Fruit fly (Drosophila melanogaster) whole organism, embryonic: ENCODE measurements around the gene CG31344.

Source experiments
- Abd-B ChIP-seq: fragments of 200-800 bp; sonication (Bioruptor generic); optimal IDR thresholded peaks from 2 replicates; lab custom pipeline; 2018; ENCODE audit warnings: missing biosample characterization, mild to moderate bottlenecking, missing genetic modification characterization, moderate library complexity
- Adf1 ChIP-seq: fragments of 200-800 bp; sonication (Bioruptor generic); IDR thresholded peaks from 2 replicates; pipeline ENCODE4 v1.3.6; 2022; ENCODE audit warnings: missing biosample characterization, missing genetic modification characterization
- BtbVII ChIP-seq: fragments of 200-800 bp; sonication (Bioruptor generic); optimal IDR thresholded peaks from 3 replicates; lab custom pipeline; 2017; ENCODE audit warnings: missing biosample characterization, mild to moderate bottlenecking, missing genetic modification characterization
- CG10321 ChIP-seq: fragments of 200-800 bp; sonication (Bioruptor generic); IDR thresholded peaks from 2 replicates; pipeline ENCODE4 v1.3.6; 2022; ENCODE audit warnings: missing biosample characterization, missing genetic modification characterization
- CG11247 ChIP-seq: fragments of 200-800 bp; sonication (Bioruptor generic); IDR thresholded peaks from 2 replicates; pipeline ENCODE4 v1.3.6; 2022; ENCODE audit warnings: missing biosample characterization, missing genetic modification characterization
- CG11560 ChIP-seq: fragments of 200-800 bp; sonication (Bioruptor generic); IDR thresholded peaks from 3 replicates; pipeline ENCODE4 v1.3.6; 2022; ENCODE audit warnings: missing biosample characterization, missing genetic modification characterization
- CG12155 ChIP-seq: fragments of 200-800 bp; sonication (Bioruptor generic); optimal IDR thresholded peaks from 3 replicates; lab custom pipeline; 2016; ENCODE audit warnings: missing biosample characterization, missing genetic modification characterization
- CG13287 ChIP-seq: fragments of 200-800 bp; sonication (Bioruptor generic); IDR thresholded peaks from 2 replicates; pipeline ENCODE4 v1.3.6; 2022; ENCODE audit warnings: missing biosample characterization, missing genetic modification characterization; ENCODE audit not compliant: partially characterized antibody
- CG14860 ChIP-seq: fragments of 200-800 bp; sonication (Bioruptor generic); IDR thresholded peaks from 3 replicates; pipeline ENCODE4 v1.3.6; 2022; ENCODE audit warnings: missing biosample characterization, missing genetic modification characterization; ENCODE audit not compliant: partially characterized antibody
- CG15479 ChIP-seq: fragments of 200-800 bp; sonication (Bioruptor generic); optimal IDR thresholded peaks from 3 replicates; lab custom pipeline; 2019; ENCODE audit warnings: missing biosample characterization, mild to moderate bottlenecking, missing genetic modification characterization, moderate library complexity
- CG16779 ChIP-seq: fragments of 200-800 bp; sonication (Bioruptor generic); IDR thresholded peaks from 2 replicates; pipeline ENCODE4 v1.3.6; 2022; ENCODE audit warnings: missing biosample characterization, missing genetic modification characterization
- CG16863 ChIP-seq: fragments of 200-800 bp; sonication (Bioruptor generic); optimal IDR thresholded peaks from 3 replicates; lab custom pipeline; 2016; ENCODE audit warnings: missing biosample characterization, missing genetic modification characterization
- CG17328 ChIP-seq: fragments of 200-800 bp; sonication (Bioruptor generic); IDR thresholded peaks from 2 replicates; pipeline ENCODE4 v1.3.6; 2022; ENCODE audit warnings: missing biosample characterization, missing genetic modification characterization
- CG18599 ChIP-seq: fragments of 200-800 bp; sonication (Bioruptor generic); optimal IDR thresholded peaks from 3 replicates; lab custom pipeline; 2017; ENCODE audit warnings: missing biosample characterization, missing genetic modification characterization, mild to moderate bottlenecking, moderate library complexity, missing genetic modification reagents
- CG2116 ChIP-seq: fragments of 200-800 bp; sonication (Bioruptor generic); optimal IDR thresholded peaks from 3 replicates; lab custom pipeline; 2018; ENCODE audit warnings: missing biosample characterization, mild to moderate bottlenecking, missing genetic modification characterization
- CG2712 ChIP-seq: fragments of 200-800 bp; optimal IDR thresholded peaks from 3 replicates; lab custom pipeline; 2019; ENCODE audit warnings: missing biosample characterization, mild to moderate bottlenecking, missing genetic modification characterization, moderate library complexity
- CG30431 ChIP-seq: fragments of 200-800 bp; sonication (Bioruptor generic); optimal IDR thresholded peaks from 2 replicates; lab custom pipeline; 2017; ENCODE audit warnings: missing biosample characterization, missing genetic modification characterization
- CG32532 ChIP-seq: fragments of 200-800 bp; sonication (Bioruptor generic); IDR thresholded peaks from 2 replicates; pipeline ENCODE4 v1.3.6; 2022; ENCODE audit warnings: missing biosample characterization, missing genetic modification characterization
- CG6254 ChIP-seq: fragments of 200-800 bp; sonication (Bioruptor generic); optimal IDR thresholded peaks from 3 replicates; lab custom pipeline; 2017; ENCODE audit warnings: mild to moderate bottlenecking, missing biosample characterization, missing genetic modification reagents, missing genetic modification characterization
- CG6654 ChIP-seq: fragments of 200-800 bp; sonication (Bioruptor generic); optimal IDR thresholded peaks from 2 replicates; lab custom pipeline; 2017; ENCODE audit warnings: missing biosample characterization, mild to moderate bottlenecking, missing genetic modification characterization
- CG7745 ChIP-seq: fragments of 200-800 bp; sonication (Bioruptor generic); optimal IDR thresholded peaks from 2 replicates; lab custom pipeline; 2018; ENCODE audit warnings: missing biosample characterization, mild to moderate bottlenecking, missing genetic modification characterization, moderate library complexity
- CG9215 ChIP-seq: fragments of 200-800 bp; sonication (Bioruptor generic); IDR thresholded peaks from 2 replicates; pipeline ENCODE4 v1.3.6; 2022; ENCODE audit warnings: missing biosample characterization, missing genetic modification characterization
- Dfd ChIP-seq, 2 experiments: fragments of >200 bp; optimal IDR thresholded peaks; 2 replicates each; lab custom pipeline; 2017; ENCODE audit warnings: missing biosample characterization in 2 of 2, missing genetic modification characterization in 2 of 2
- Doc3 ChIP-seq: fragments of 200-800 bp; sonication (Bioruptor generic); IDR thresholded peaks from 3 replicates; pipeline ENCODE4 v1.3.6; 2022; ENCODE audit warnings: missing biosample characterization, missing genetic modification characterization; ENCODE audit not compliant: partially characterized antibody
- E2f2 ChIP-seq: fragments of 200-800 bp; sonication (Bioruptor generic); IDR thresholded peaks from 2 replicates; pipeline ENCODE4 v1.3.6; 2022; ENCODE audit warnings: missing biosample characterization, missing genetic modification characterization
- HLH54F ChIP-seq: fragments of 200-800 bp; sonication (Bioruptor generic); optimal IDR thresholded peaks from 3 replicates; lab custom pipeline; 2016; ENCODE audit warnings: missing biosample characterization, missing genetic modification characterization
- Hmx ChIP-seq: fragments of 200-800 bp; sonication (Bioruptor generic); optimal IDR thresholded peaks from 2 replicates; lab custom pipeline; 2016; ENCODE audit warnings: missing biosample characterization, missing genetic modification characterization
- Hr78 ChIP-seq, 2 experiments: fragments of 200-800 bp in 1 of 2; fragments of >200 bp in 1 of 2; sonication (Bioruptor generic) in 1 of 2; optimal IDR thresholded peaks; 2 replicates each; lab custom pipeline; 2017 to 2019; ENCODE audit warnings: missing biosample characterization in 2 of 2, missing genetic modification characterization in 2 of 2, mild to moderate bottlenecking in 1 of 2, moderate library complexity in 1 of 2
- MBD-R2 ChIP-seq: fragments of 200-800 bp; sonication (Bioruptor generic); IDR thresholded peaks from 2 replicates; pipeline ENCODE4 v1.3.6; 2022; ENCODE audit warnings: missing biosample characterization, missing genetic modification characterization
- NK7.1 ChIP-seq: fragments of 200-800 bp; sonication (Bioruptor generic); optimal IDR thresholded peaks from 3 replicates; lab custom pipeline; 2016; ENCODE audit warnings: missing biosample characterization, missing genetic modification characterization
- ab ChIP-seq: fragments of 200-800 bp; sonication (Bioruptor generic); optimal IDR thresholded peaks from 2 replicates; lab custom pipeline; 2016; ENCODE audit warnings: missing biosample characterization, missing genetic modification characterization
- ash1 ChIP-seq: fragments of 200-800 bp; sonication (Bioruptor generic); optimal IDR thresholded peaks from 2 replicates; lab custom pipeline; 2018; ENCODE audit warnings: missing biosample characterization, mild to moderate bottlenecking, missing genetic modification characterization
- cwo ChIP-seq: fragments of 200-800 bp; sonication (Bioruptor generic); optimal IDR thresholded peaks from 3 replicates; lab custom pipeline; 2017; ENCODE audit warnings: missing biosample characterization, missing genetic modification characterization, mild to moderate bottlenecking, moderate library complexity, missing genetic modification reagents
- dimm ChIP-seq: fragments of 200-800 bp; sonication (Bioruptor generic); IDR thresholded peaks from 2 replicates; pipeline ENCODE4 v1.3.6; 2022; ENCODE audit warnings: missing biosample characterization, missing genetic modification characterization
- dmrt99B ChIP-seq: fragments of 200-800 bp; sonication (Bioruptor generic); optimal IDR thresholded peaks from 2 replicates; lab custom pipeline; 2018; ENCODE audit warnings: missing biosample characterization, mild to moderate bottlenecking, missing genetic modification characterization, moderate library complexity
- eyg ChIP-seq: fragments of 200-800 bp; sonication (Bioruptor generic); optimal IDR thresholded peaks from 3 replicates; lab custom pipeline; 2016; ENCODE audit warnings: missing biosample characterization, missing genetic modification characterization
- jigr1 ChIP-seq: fragments of 200-800 bp; sonication (Bioruptor generic); IDR thresholded peaks from 3 replicates; pipeline ENCODE4 v1.3.6; 2022; ENCODE audit warnings: missing biosample characterization, missing genetic modification characterization
- jumu ChIP-seq: fragments of 200-800 bp; sonication (Bioruptor generic); optimal IDR thresholded peaks from 3 replicates; lab custom pipeline; 2016; ENCODE audit warnings: missing biosample characterization, missing genetic modification characterization
- ken ChIP-seq: fragments of 200-800 bp; sonication (Bioruptor generic); IDR thresholded peaks from 3 replicates; pipeline ENCODE4 v1.3.6; 2022; ENCODE audit warnings: missing biosample characterization, missing genetic modification characterization
- p53 ChIP-seq: fragments of 200-800 bp; sonication (Bioruptor generic); optimal IDR thresholded peaks from 2 replicates; lab custom pipeline; 2016; ENCODE audit warnings: missing biosample characterization, missing genetic modification characterization
- pnt ChIP-seq: fragments of 200-800 bp; sonication (Bioruptor generic); optimal IDR thresholded peaks from 3 replicates; lab custom pipeline; 2016; ENCODE audit warnings: missing biosample characterization, missing genetic modification characterization
- pros ChIP-seq: fragments of 200-800 bp; sonication (Bioruptor generic); optimal IDR thresholded peaks from 3 replicates; lab custom pipeline; 2019; ENCODE audit warnings: missing biosample characterization, mild to moderate bottlenecking, missing genetic modification characterization, moderate library complexity
- sens ChIP-seq: fragments of 200-800 bp; sonication (Bioruptor generic); peaks from one replicate; lab custom pipeline; 2016; ENCODE audit warnings: missing biosample characterization, missing genetic modification characterization
- so ChIP-seq: fragments of 200-800 bp; sonication (Bioruptor generic); IDR thresholded peaks from 3 replicates; pipeline ENCODE4 v1.3.6; 2022; ENCODE audit warnings: missing biosample characterization, missing genetic modification characterization
- sqz ChIP-seq: fragments of 200-800 bp; sonication (Bioruptor generic); optimal IDR thresholded peaks from 3 replicates; lab custom pipeline; 2018; ENCODE audit warnings: missing biosample characterization, mild to moderate bottlenecking, missing genetic modification characterization
- stc ChIP-seq: fragments of 200-800 bp; sonication (Bioruptor generic); IDR thresholded peaks from 2 replicates; pipeline ENCODE4 v1.3.6; 2022; ENCODE audit warnings: missing biosample characterization, missing genetic modification characterization
- tup ChIP-seq: fragments of 200-800 bp; sonication (Bioruptor generic); optimal IDR thresholded peaks from 2 replicates; lab custom pipeline; 2016; ENCODE audit warnings: missing biosample characterization, mild to moderate bottlenecking, missing genetic modification characterization, moderate library complexity
- vnd ChIP-seq: fragments of 200-800 bp; sonication (Bioruptor generic); IDR thresholded peaks from 3 replicates; pipeline ENCODE4 v1.3.6; 2022; ENCODE audit warnings: missing biosample characterization, missing genetic modification characterization; ENCODE audit not compliant: partially characterized antibody

CG31344 gene

DNA sequence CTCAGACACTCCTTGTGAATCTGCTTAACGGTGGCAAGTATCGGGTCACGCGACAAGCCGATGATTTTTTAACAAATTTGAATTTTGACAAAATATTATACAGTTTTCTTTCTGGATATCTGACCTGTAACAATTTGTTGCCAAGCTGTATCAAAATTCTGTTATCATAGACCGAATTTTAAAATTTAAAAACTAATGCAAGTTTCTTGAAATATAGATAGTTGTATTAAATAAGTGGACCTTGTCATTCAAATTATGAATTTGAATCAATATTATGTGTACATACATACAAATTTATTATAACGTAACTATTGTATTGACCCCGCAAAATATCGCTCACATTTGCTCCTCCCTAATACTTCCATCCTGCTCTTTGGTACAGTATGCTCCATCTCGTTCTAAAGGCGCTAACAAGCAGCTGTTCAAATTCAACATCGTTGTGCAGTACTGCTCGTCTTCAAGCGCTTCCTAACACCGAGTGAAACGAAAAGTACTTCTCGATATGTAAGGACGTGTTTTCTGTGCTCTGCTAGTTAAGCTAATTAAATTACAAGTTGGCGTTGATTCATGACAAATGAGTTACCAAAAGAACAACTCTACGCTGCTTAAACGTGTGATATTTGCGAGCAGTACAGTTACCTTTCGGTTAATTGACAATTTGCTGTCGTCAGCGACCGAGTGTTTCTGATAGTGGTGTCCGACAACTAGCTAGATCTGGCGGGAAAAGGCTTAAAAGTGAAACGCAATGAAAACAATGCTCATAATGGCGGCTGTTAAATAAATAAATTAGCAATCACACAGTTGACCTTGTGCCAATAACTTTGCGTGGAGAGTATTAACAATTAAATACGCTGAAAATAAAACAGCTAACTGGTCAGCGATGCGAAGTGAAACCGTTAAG lies 28.7 kb downstream of the CG31344 start, which contains the start of the genes Kpc1 and CG42542 (continued):
- TF ChIP-seq ken (GFP tag; lab: Robert Waterston, UW): peak; percentile 67
- TF ChIP-seq CG30431 (GFP tag; lab: Kevin White, UChicago): peak; percentile 47
- no peak for TF ChIP-seq pros
- peak; percentile 65 for TF ChIP-seq CG9215
- no peak for TF ChIP-seq CG7745 (tag; lab: Kevin White, UChicago)
- peak; percentile 77 for TF ChIP-seq jumu
- TF ChIP-seq jigr1 (GFP tag; lab: Robert Waterston, UW): peak; percentile 52; the same call in 1 of the 3 replicates
- TF ChIP-seq Adf1: peak; percentile 50; the same call in 1 of the 2 replicates
- TF ChIP-seq Hr78 (GFP tag; optimal IDR thresholded peaks at IDR 0.05; lab: Kevin White, UChicago): no peak
- TF ChIP-seq CG11247 (GFP tag; lab: Robert Waterston, UW): peak; percentile 69
- no peak for TF ChIP-seq CG6254
- TF ChIP-seq CG6654 (GFP tag; lab: Kevin White, UChicago): no peak
- no peak for TF ChIP-seq CG15479
- peak; percentile 52 for TF ChIP-seq CG16863 (GFP tag; lab: Kevin White, UChicago)
- peak; percentile 41; the same call in 1 of the 2 replicates for TF ChIP-seq CG16779
- TF ChIP-seq dmrt99B: no peak
- TF ChIP-seq tup: no peak
- peak; percentile 60 for TF ChIP-seq pnt (GFP tag; lab: Kevin White, UChicago)
- peak; percentile 48 for TF ChIP-seq NK7.1
- TF ChIP-seq CG14860 (GFP tag; lab: Robert Waterston, UW): peak; percentile 88
- TF ChIP-seq ash1 (GFP tag; lab: Kevin White, UChicago): peak; percentile 54
- no peak for TF ChIP-seq stc (GFP tag; lab: Robert Waterston, UW)
- TF ChIP-seq eyg: peak; percentile 24
- TF ChIP-seq CG12155 (GFP tag; lab: Kevin White, UChicago): peak; percentile 74
- TF ChIP-seq Abd-B (GFP tag; lab: Kevin White, UChicago): no peak
- peak; percentile 83 for TF ChIP-seq MBD-R2 (GFP tag; lab: Robert Waterston, UW)
- peak; percentile 74 for TF ChIP-seq CG32532 (GFP tag; lab: Robert Waterston, UW)
- TF ChIP-seq CG10321: peak; percentile 86
- TF ChIP-seq HLH54F (GFP tag; lab: Kevin White, UChicago): peak; percentile 83
- TF ChIP-seq CG2116 (GFP tag; lab: Kevin White, UChicago): peak; percentile 59
- TF ChIP-seq BtbVII (GFP tag; lab: Kevin White, UChicago): peak; percentile 32
- peak; percentile 89 for TF ChIP-seq E2f2 (GFP tag; lab: Robert Waterston, UW)
- peak; percentile 69 for TF ChIP-seq CG18599 (GFP tag; lab: Kevin White, UChicago)
- peak; percentile 58 for TF ChIP-seq cwo (GFP tag; lab: Kevin White, UChicago)
- peak; percentile 89 for TF ChIP-seq vnd (GFP tag; lab: Robert Waterston, UW)
- TF ChIP-seq Dfd (GFP tag; optimal IDR thresholded peaks at IDR 0.05; lab: Kevin White, UChicago): no peak
- TF ChIP-seq sens (GFP tag; lab: Kevin White, UChicago): peak; percentile 93
- TF ChIP-seq Hmx (GFP tag; lab: Kevin White, UChicago): peak; percentile 61
- peak; percentile 31 for TF ChIP-seq CG2712
- no peak for TF ChIP-seq p53 (GFP tag; lab: Kevin White, UChicago)
- TF ChIP-seq sqz: no peak
- TF ChIP-seq CG17328: peak; percentile 19; the same call in 1 of the 2 replicates
- TF ChIP-seq so (GFP tag; lab: Robert Waterston, UW): peak; percentile 56; the same call in 1 of the 3 replicates
- TF ChIP-seq CG13287 (GFP tag; lab: Robert Waterston, UW): peak; percentile 93
- TF ChIP-seq ab (GFP tag; lab: Kevin White, UChicago): peak; percentile 78
- TF ChIP-seq Doc3 (GFP tag; lab: Robert Waterston, UW): peak; percentile 92
- TF ChIP-seq CG11560 (tag; lab: Robert Waterston, UW): no peak
- TF ChIP-seq dimm: no peak
